Fruit fly (Drosophila melanogaster): ENCODE data around the gene RpL13A.

The RpL13A gene

dm6 chr3R:5606477-5606876, 17.8 kb upstream of the RpL13A start, which contains the start of gene asl (continued):
- no peak for TF ChIP-seq en (GFP tag; optimal IDR thresholded peaks at IDR 0.05)
- no peak for TF ChIP-seq CG12071 (GFP tag; optimal IDR thresholded peaks at IDR 0.05)
- no peak for TF ChIP-seq Sox100B (GFP tag; optimal IDR thresholded peaks at IDR 0.05)
- TF ChIP-seq cas (GFP tag; IDR thresholded peaks at IDR 0.05): no peak
- TF ChIP-seq ro (GFP tag; IDR thresholded peaks at IDR 0.05): no peak
- TF ChIP-seq CG17612 (GFP tag; IDR thresholded peaks at IDR 0.05): no peak
- TF ChIP-seq CG8765 (GFP tag; IDR thresholded peaks at IDR 0.05): peak; percentile 63
- peak; percentile 78 for TF ChIP-seq grau (tag; optimal IDR thresholded peaks at IDR 0.05)
- TF ChIP-seq repo (GFP tag; optimal IDR thresholded peaks at IDR 0.05): peak; percentile 20
- TF ChIP-seq ara (GFP tag; IDR thresholded peaks at IDR 0.05): no peak
- peak; percentile 63 for TF ChIP-seq CG18764 (GFP tag; optimal IDR thresholded peaks at IDR 0.05)
- TF ChIP-seq Hmr (GFP tag; optimal IDR thresholded peaks at IDR 0.05): no peak
- TF ChIP-seq Nf-YB (GFP tag; optimal IDR thresholded peaks at IDR 0.05): peak; percentile 33
- TF ChIP-seq Vsx1 (GFP tag; optimal IDR thresholded peaks at IDR 0.05): no peak
- peak; percentile 71 for TF ChIP-seq CG2120 (GFP tag; optimal IDR thresholded peaks at IDR 0.05)
- no peak for TF ChIP-seq klu (GFP tag; IDR thresholded peaks at IDR 0.05)
- no peak for TF ChIP-seq TFAM (GFP tag; optimal IDR thresholded peaks at IDR 0.05)
- TF ChIP-seq gsb-n (tag; optimal IDR thresholded peaks at IDR 0.05): no peak
- TF ChIP-seq CG10209 (GFP tag; optimal IDR thresholded peaks at IDR 0.05): peak; percentile 44
- TF ChIP-seq CG32767 (GFP tag; IDR thresholded peaks at IDR 0.05): 0 out of 2 replicates have a peak, but pooled peaks have one; percentile 43
- TF ChIP-seq jumu (GFP tag; optimal IDR thresholded peaks at IDR 0.05): peak; percentile 30
- TF ChIP-seq CG4707 (GFP tag; optimal IDR thresholded peaks at IDR 0.05): peak; percentile 37
- TF ChIP-seq unpg (GFP tag; optimal IDR thresholded peaks at IDR 0.05): peak; percentile 72
- TF ChIP-seq h (optimal IDR thresholded peaks at IDR 0.05): no peak
- TF ChIP-seq Lim3 (GFP tag; IDR thresholded peaks at IDR 0.05): no peak
- TF ChIP-seq CG14860 (GFP tag; IDR thresholded peaks at IDR 0.05; ENCODE audit: partially characterized antibody): no peak
- TF ChIP-seq kah (GFP tag; optimal IDR thresholded peaks at IDR 0.05): no peak
- TF ChIP-seq CG30403 (GFP tag; optimal IDR thresholded peaks at IDR 0.05): peak; percentile 69
- peak; percentile 65 for TF ChIP-seq Ptx1 (GFP tag; IDR thresholded peaks at IDR 0.05)
- peak; percentile 59 for TF ChIP-seq CG10543 (GFP tag; optimal IDR thresholded peaks at IDR 0.05)
- TF ChIP-seq Sry-δ (GFP tag; optimal IDR thresholded peaks at IDR 0.05): peak; percentile 42
- TF ChIP-seq CG3838 (GFP tag; optimal IDR thresholded peaks at IDR 0.05): peak; percentile 14
- peak; percentile 76 for TF ChIP-seq dysf (GFP tag; IDR thresholded peaks at IDR 0.05)
- TF ChIP-seq CG11696 (GFP tag; IDR thresholded peaks at IDR 0.05): 0 out of 2 replicates have a peak, but pooled peaks have one; percentile 26
- peak; percentile 82 for TF ChIP-seq trem (tag; optimal IDR thresholded peaks at IDR 0.05)
- peak; percentile 59 for TF ChIP-seq CG4854 (GFP tag; optimal IDR thresholded peaks at IDR 0.05)
- TF ChIP-seq Hey (tag; optimal IDR thresholded peaks at IDR 0.05): no peak
- peak; percentile 16 for TF ChIP-seq CG5245 (GFP tag; optimal IDR thresholded peaks at IDR 0.05)
- peak; percentile 55 for TF ChIP-seq Chrac-16 (GFP tag; optimal IDR thresholded peaks at IDR 0.05)
- TF ChIP-seq lab (GFP tag; optimal IDR thresholded peaks at IDR 0.05): no peak
- peak; percentile 50 for TF ChIP-seq CG18476 (GFP tag; optimal IDR thresholded peaks at IDR 0.05)
- TF ChIP-seq CG30020 (tag; optimal IDR thresholded peaks at IDR 0.05): peak; percentile 94
- peak; percentile 85 for TF ChIP-seq CG17829 (tag; optimal IDR thresholded peaks at IDR 0.05)
- no peak for TF ChIP-seq Dll (GFP tag; IDR thresholded peaks at IDR 0.05; ENCODE audit: partially characterized antibody)
- TF ChIP-seq dm (GFP tag; optimal IDR thresholded peaks at IDR 0.05): peak; percentile 31
- TF ChIP-seq CG12104 (GFP tag; optimal IDR thresholded peaks at IDR 0.05): peak; percentile 40
- TF ChIP-seq luna (GFP tag; optimal IDR thresholded peaks at IDR 0.05): no peak
- peak; percentile 61 for TF ChIP-seq CG18262 (tag; optimal IDR thresholded peaks at IDR 0.05)
- TF ChIP-seq CG1603 (tag; optimal IDR thresholded peaks at IDR 0.05): peak; percentile 79
- peak; percentile 32 for TF ChIP-seq eyg (GFP tag; optimal IDR thresholded peaks at IDR 0.05)
- peak; percentile 44 for TF ChIP-seq mam (GFP tag; optimal IDR thresholded peaks at IDR 0.05)
- TF ChIP-seq CG17385 (GFP tag; optimal IDR thresholded peaks at IDR 0.05): peak; percentile 99

Measured in whole organism, embryonic.